Worm (Caenorhabditis elegans): ENCODE data around the gene srd-7.

DNA sequence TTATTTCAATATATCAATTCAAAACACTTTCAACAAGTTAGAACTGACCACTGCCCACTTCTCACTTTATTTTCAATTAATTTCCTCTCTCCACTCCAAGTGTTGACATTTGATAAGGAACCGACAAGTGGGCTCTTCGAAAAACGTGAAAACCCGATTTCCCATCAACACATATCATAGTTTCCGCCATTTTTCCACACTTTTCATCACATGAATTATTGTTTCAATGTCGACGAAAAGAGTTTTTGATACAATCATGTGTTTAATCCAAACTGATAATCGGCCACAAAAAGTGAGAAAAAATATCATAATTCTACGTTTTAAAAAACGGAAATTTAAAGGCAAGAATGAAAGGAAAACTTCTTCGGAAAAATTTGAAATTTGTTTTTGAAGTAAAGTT is 9.0 kb upstream of the srd-7 start:
- no peak for TF ChIP-seq mdl-1 (tag; optimal IDR thresholded peaks at IDR 0.05)
- no peak for TF ChIP-seq fkh-8 (tag; optimal IDR thresholded peaks at IDR 0.05)
- TF ChIP-seq sox-4 (tag; optimal IDR thresholded peaks at IDR 0.05), result no peak
- no peak for TF ChIP-seq lsy-2 (tag; optimal IDR thresholded peaks at IDR 0.05)
- no peak for TF ChIP-seq tbx-2 (tag; optimal IDR thresholded peaks at IDR 0.05)

Measured in whole organism, L1 larva.